Worm (Caenorhabditis elegans): ENCODE data around the gene pde-4.

Gene pde-4

ce11 chrII:7628640-7629039, 22.4 kb downstream of the pde-4 start (continued):
- TF ChIP-seq nhr-90 (tag; optimal IDR thresholded peaks at IDR 0.05; ENCODE audit: poor library complexity) (peak; percentile 70), lin-15B (tag; optimal IDR thresholded peaks at IDR 0.05) (no peak), lir-3 (tag; optimal IDR thresholded peaks at IDR 0.05; ENCODE audit: poor library complexity) (no peak), unc-30 (tag; optimal IDR thresholded peaks at IDR 0.05) (no peak), nhr-19 (GFP tag; conservative IDR thresholded peaks at IDR 0.05) (peak; percentile 52), irx-1 (tag; optimal IDR thresholded peaks at IDR 0.05) (no peak), snu-23 (GFP tag; optimal IDR thresholded peaks at IDR 0.05) (peak; percentile 46), efl-3 (GFP tag; optimal IDR thresholded peaks at IDR 0.05) (no peak), pag-3 (tag; optimal IDR thresholded peaks at IDR 0.05; ENCODE audit: borderline replicate concordance, insufficient read depth) (no peak), unc-86 (tag; optimal IDR thresholded peaks at IDR 0.05) (no peak), jun-1 (tag; optimal IDR thresholded peaks at IDR 0.05) (no peak), mep-1 (tag; optimal IDR thresholded peaks at IDR 0.05) (no peak), efl-1 (optimal IDR thresholded peaks at IDR 0.05) (no peak), efl-1 (GFP tag; optimal IDR thresholded peaks at IDR 0.05 in 1 of 2) (peak in 1 of 2 experiments; percentile 31), tlp-1 (tag; optimal IDR thresholded peaks at IDR 0.05) (no peak), aly-2 (tag; optimal IDR thresholded peaks at IDR 0.05) (no peak), xbp-1 (tag; optimal IDR thresholded peaks at IDR 0.05) (no peak), nhr-84 (tag; optimal IDR thresholded peaks at IDR 0.05) (no peak), nhr-47 (tag; optimal IDR thresholded peaks at IDR 0.05) (peak; percentile 19)

- TF ChIP-seq aly-2 (tag; optimal IDR thresholded peaks at IDR 0.05), result no peak
- peak; percentile 53 for TF ChIP-seq unc-86 (tag; optimal IDR thresholded peaks at IDR 0.05)
- peak; percentile 19 for TF ChIP-seq lin-14 (GFP tag; optimal IDR thresholded peaks at IDR 0.05)
Measured at ce11 chrII:7624995-7625394, 26.1 kb downstream of the pde-4 start.

- no peak for TF ChIP-seq efl-3 (GFP tag; optimal IDR thresholded peaks at IDR 0.05)
- no peak for TF ChIP-seq fkh-10 (GFP tag; optimal IDR thresholded peaks at IDR 0.05)
- peak; percentile 3 for TF ChIP-seq lin-14 (GFP tag; optimal IDR thresholded peaks at IDR 0.05)
- no peak for TF ChIP-seq nhr-47 (tag; optimal IDR thresholded peaks at IDR 0.05)
- no peak for TF ChIP-seq nhr-11 (tag; optimal IDR thresholded peaks at IDR 0.05)
- TF ChIP-seq mdl-1 (tag; optimal IDR thresholded peaks at IDR 0.05), result no peak
- no peak for TF ChIP-seq ama-1 (optimal IDR thresholded peaks at IDR 0.05)
- no peak for TF ChIP-seq nhr-71 (tag; optimal IDR thresholded peaks at IDR 0.05)
- TF ChIP-seq nhr-85 (tag), result no peak
- TF ChIP-seq blmp-1 (tag; optimal IDR thresholded peaks at IDR 0.05), result peak; percentile 90
Measured at ce11 chrII:7624272-7624671, 26.8 kb downstream of the pde-4 start.

- no peak for TF ChIP-seq dpl-1 (GFP tag; optimal IDR thresholded peaks at IDR 0.05)
- TF ChIP-seq unc-130 (tag; optimal IDR thresholded peaks at IDR 0.05), result no peak
- no peak for TF ChIP-seq Y116A8C.19 (tag; optimal IDR thresholded peaks at IDR 0.05; ENCODE audit: borderline replicate concordance)
- peak; percentile 35 for TF ChIP-seq nhr-71 (tag; optimal IDR thresholded peaks at IDR 0.05)
- TF ChIP-seq fos-1 (tag; optimal IDR thresholded peaks at IDR 0.05), result no peak
- no peak for TF ChIP-seq sup-37 (GFP tag; optimal IDR thresholded peaks at IDR 0.05)
- TF ChIP-seq lin-14 (GFP tag; optimal IDR thresholded peaks at IDR 0.05), result peak; percentile 43
- TF ChIP-seq egl-27 (tag; optimal IDR thresholded peaks at IDR 0.05), result no peak
- no peak for TF ChIP-seq aha-1 (tag; optimal IDR thresholded peaks at IDR 0.05)
- TF ChIP-seq swsn-7 (tag; optimal IDR thresholded peaks at IDR 0.05), result peak; percentile 21
- no peak for TF ChIP-seq vab-15 (tag; optimal IDR thresholded peaks at IDR 0.05)
- TF ChIP-seq ces-1 (GFP tag; optimal IDR thresholded peaks at IDR 0.05), result no peak
- peak; percentile 37 for TF ChIP-seq blmp-1 (tag; optimal IDR thresholded peaks at IDR 0.05)
- TF ChIP-seq ztf-11 (tag; optimal IDR thresholded peaks at IDR 0.05), result no peak
- TF ChIP-seq rnt-1 (tag; optimal IDR thresholded peaks at IDR 0.05), result peak; percentile 58
- TF ChIP-seq pag-3 (tag; optimal IDR thresholded peaks at IDR 0.05; ENCODE audit: borderline replicate concordance, insufficient read depth), result no peak
- TF ChIP-seq lin-15B (tag; optimal IDR thresholded peaks at IDR 0.05), result no peak
- no peak for TF ChIP-seq ztf-4 (tag; optimal IDR thresholded peaks at IDR 0.05)
- TF ChIP-seq mdl-1 (tag; optimal IDR thresholded peaks at IDR 0.05), result peak in 1 of 2 experiments; percentile 1
- TF ChIP-seq jun-1 (tag; optimal IDR thresholded peaks at IDR 0.05), result peak; percentile 26
- no peak for TF ChIP-seq lin-35 (GFP tag; optimal IDR thresholded peaks at IDR 0.05)
- peak; percentile 29 for TF ChIP-seq tbx-2 (tag; optimal IDR thresholded peaks at IDR 0.05)
- TF ChIP-seq unc-62 (GFP tag; optimal IDR thresholded peaks at IDR 0.05), result no peak
- no peak for TF ChIP-seq skn-1 (tag; optimal IDR thresholded peaks at IDR 0.05)
- TF ChIP-seq nhr-20 (tag; optimal IDR thresholded peaks at IDR 0.05), result no peak
- no peak for TF ChIP-seq nhr-84 (tag; optimal IDR thresholded peaks at IDR 0.05)
- peak; percentile 3 to 24 for TF ChIP-seq efl-1 (optimal IDR thresholded peaks at IDR 0.05)
- peak in 1 of 2 experiments; percentile 12 for TF ChIP-seq efl-1 (GFP tag; optimal IDR thresholded peaks at IDR 0.05 in 1 of 2)
- no peak for TF ChIP-seq ama-1 (optimal IDR thresholded peaks at IDR 0.05)
- peak; percentile 48 for TF ChIP-seq elt-2 (tag; optimal IDR thresholded peaks at IDR 0.05)
- no peak for TF ChIP-seq nhr-85 (tag)
Measured at ce11 chrII:7623466-7623865, 27.6 kb downstream of the pde-4 start.

Data from whole organism, L1 larva.